Worm (Caenorhabditis elegans): ENCODE results near the gene F36F12.1.
A peak's percentile ranks its signal among the peaks of the same experiment; 100 is the strongest.
"Not testable (repeated sequence)": the region's sequence is repeated elsewhere in the genome, so short reads cannot be mapped to it uniquely, and the experiment has no call there.

The F36F12.1 gene

ce11 chrV:2085745-2086267, 17.2 kb downstream of the F36F12.1 start, which contains the start of gene F36F12.3:
TSS of gene F36F12.3 (plus strand) at chrV:2085795.
- not testable (repeated sequence) for TF ChIP-seq pha-2, zip-5, ttx-3 (tag; optimal IDR thresholded peaks at IDR 0.05)

- TF ChIP-seq pax-1 (tag; optimal IDR thresholded peaks at IDR 0.05) (no peak), nfya-1 (tag; optimal IDR thresholded peaks at IDR 0.05) (no peak), hlh-13 (GFP tag; optimal IDR thresholded peaks at IDR 0.05) (no peak), odd-2 (tag; optimal IDR thresholded peaks at IDR 0.05) (no peak), ets-4 (tag; optimal IDR thresholded peaks at IDR 0.05) (no peak), hlh-6 (tag; optimal IDR thresholded peaks at IDR 0.05) (no peak)
Observed at ce11 chrV:2083869-2084268, 19.1 kb downstream of the F36F12.1 start.

- TF ChIP-seq nfya-1 (tag; optimal IDR thresholded peaks at IDR 0.05): no peak
- TF ChIP-seq hlh-8 (tag; optimal IDR thresholded peaks at IDR 0.05): peak; percentile 16
- TF ChIP-seq tbx-7 (tag; optimal IDR thresholded peaks at IDR 0.05): no peak
Observed at ce11 chrV:2081894-2082293, 21.1 kb downstream of the F36F12.1 start.

- no peak for TF ChIP-seq T23F11.4 (GFP tag; optimal IDR thresholded peaks at IDR 0.05)
- TF ChIP-seq ceh-45 (GFP tag; IDR thresholded peaks at IDR 0.05): no peak
- no peak for TF ChIP-seq sox-4 (tag; optimal IDR thresholded peaks at IDR 0.05)
- TF ChIP-seq C08G9.2 (tag; optimal IDR thresholded peaks at IDR 0.05): no peak
- no peak for TF ChIP-seq npax-4 (tag; optimal IDR thresholded peaks at IDR 0.05)
- no peak for TF ChIP-seq madf-2 (tag; optimal IDR thresholded peaks at IDR 0.05)
- no peak for TF ChIP-seq ceh-6 (GFP tag; optimal IDR thresholded peaks at IDR 0.05)
- no peak for TF ChIP-seq pha-2 (tag; optimal IDR thresholded peaks at IDR 0.05)
Observed at ce11 chrV:2081269-2081668, 21.7 kb downstream of the F36F12.1 start.

ce11 chrV:2076043-2076442, 27.0 kb downstream of the F36F12.1 start:
- peak; percentile 50 for TF ChIP-seq unc-55 (GFP tag; optimal IDR thresholded peaks at IDR 0.05)
- TF ChIP-seq C08G9.2 (tag; optimal IDR thresholded peaks at IDR 0.05): no peak
- TF ChIP-seq ceh-18 (tag; optimal IDR thresholded peaks at IDR 0.05): peak; percentile 17

ce11 chrV:2072807-2073206, 30.2 kb downstream of the F36F12.1 start, which contains the start of gene Y40B10A.9:
TSS of gene Y40B10A.9 (minus strand) at chrV:2072907.
- TF ChIP-seq ttx-3 (tag; optimal IDR thresholded peaks at IDR 0.05) (no peak), unc-42 (tag; optimal IDR thresholded peaks at IDR 0.05) (no peak), ceh-30 (tag; optimal IDR thresholded peaks at IDR 0.05) (no peak), madf-2 (tag; optimal IDR thresholded peaks at IDR 0.05) (no peak), sdc-2 (tag; optimal IDR thresholded peaks at IDR 0.05) (no peak), sox-2 (GFP tag; IDR thresholded peaks at IDR 0.05) (no peak), unc-55 (GFP tag; optimal IDR thresholded peaks at IDR 0.05) (no peak), lim-6 (tag; optimal IDR thresholded peaks at IDR 0.05) (no peak), sox-4 (tag; optimal IDR thresholded peaks at IDR 0.05) (no peak), nfya-1 (tag; optimal IDR thresholded peaks at IDR 0.05) (no peak), tbx-7 (tag; optimal IDR thresholded peaks at IDR 0.05) (no peak)

- TF ChIP-seq tbx-7 (tag; optimal IDR thresholded peaks at IDR 0.05) (no peak), sdc-2 (tag; optimal IDR thresholded peaks at IDR 0.05) (no peak), ztf-16 (tag; optimal IDR thresholded peaks at IDR 0.05) (no peak), dmd-4 (tag; optimal IDR thresholded peaks at IDR 0.05; ENCODE audit: borderline replicate concordance) (no peak), ceh-22 (tag; optimal IDR thresholded peaks at IDR 0.05) (no peak), ref-2 (tag; optimal IDR thresholded peaks at IDR 0.05) (no peak), fkh-10 (GFP tag; optimal IDR thresholded peaks at IDR 0.05) (no peak), T23F11.4 (GFP tag; optimal IDR thresholded peaks at IDR 0.05) (no peak), dve-1 (tag; optimal IDR thresholded peaks at IDR 0.05) (no peak), ceh-2 (tag; optimal IDR thresholded peaks at IDR 0.05) (no peak), unc-55 (GFP tag; optimal IDR thresholded peaks at IDR 0.05) (no peak), hlh-15 (tag; optimal IDR thresholded peaks at IDR 0.05) (no peak), ets-4 (tag; optimal IDR thresholded peaks at IDR 0.05) (no peak), tbx-2 (tag; optimal IDR thresholded peaks at IDR 0.05) (no peak), C08G9.2 (tag; optimal IDR thresholded peaks at IDR 0.05) (no peak), K09A11.1 (tag; optimal IDR thresholded peaks at IDR 0.05; ENCODE audit: insufficient read depth) (no peak), C38D4.7 (GFP tag; optimal IDR thresholded peaks at IDR 0.05) (no peak), ceh-48 (tag; optimal IDR thresholded peaks at IDR 0.05) (no peak)
Observed at ce11 chrV:2068728-2069443, 34.1 kb downstream of the F36F12.1 start.
